In genomic region chrII:1338196-1338595, ce11 we compare ENCODE assay signal across 8 worm cellular contexts.
A peak's percentile ranks its signal among the peaks of the same experiment; 100 is the strongest.
TF ChIP-seq lines count a peak whose summit lies in the region.

No protein-coding gene starts in this region.

TF ChIP-seq in whole organism, L1 larva, 84 proteins besides CTCF, POLR2A, EP300 and RAD21:
- no peak for TF ChIP-seq pag-3 (tag; optimal IDR thresholded peaks at IDR 0.05; lab: Kevin White, UChicago; ENCODE audit: borderline replicate concordance, insufficient read depth)
- no peak for TF ChIP-seq nhr-28 (tag; optimal IDR thresholded peaks at IDR 0.05; lab: Kevin White, UChicago)
- TF ChIP-seq fkh-4 (tag; optimal IDR thresholded peaks at IDR 0.05; lab: Kevin White, UChicago; ENCODE audit: borderline replicate concordance): no peak
- peak; percentile 18 for TF ChIP-seq lin-14 (GFP tag; optimal IDR thresholded peaks at IDR 0.05; lab: Kevin White, UChicago)
- no peak for TF ChIP-seq sox-4 (tag; optimal IDR thresholded peaks at IDR 0.05; lab: Kevin White, UChicago)
- TF ChIP-seq swsn-7 (tag; optimal IDR thresholded peaks at IDR 0.05; lab: Kevin White, UChicago): no peak

TF ChIP-seq in whole organism, L2 larva, 48 proteins besides CTCF, POLR2A, EP300 and RAD21:
- TF ChIP-seq zag-1 (tag; optimal IDR thresholded peaks at IDR 0.05; lab: Kevin White, UChicago) (peak; percentile 43), nhr-10 (tag; optimal IDR thresholded peaks at IDR 0.05; lab: Kevin White, UChicago) (no peak)
TF ChIP-seq in whole organism, L2 larva: peak in this region for 1.

TF ChIP-seq in whole organism, L3 larva, 47 proteins besides CTCF, POLR2A, EP300 and RAD21:
- no peak for TF ChIP-seq lsy-12 (tag; optimal IDR thresholded peaks at IDR 0.05; lab: Kevin White, UChicago)
- peak; percentile 92 for TF ChIP-seq lin-39 (tag; optimal IDR thresholded peaks at IDR 0.05; lab: Kevin White, UChicago)
- no peak for TF ChIP-seq pha-4 (tag; optimal IDR thresholded peaks at IDR 0.05; lab: Kevin White, UChicago)
- no peak for TF ChIP-seq hmg-11 (tag; optimal IDR thresholded peaks at IDR 0.05; lab: Kevin White, UChicago)
- peak; percentile 46 for TF ChIP-seq egl-5 (tag; optimal IDR thresholded peaks at IDR 0.05; lab: Kevin White, UChicago)
- TF ChIP-seq nfya-1 (tag; optimal IDR thresholded peaks at IDR 0.05; lab: Kevin White, UChicago; ENCODE audit: insufficient read depth): peak; percentile 33

TF ChIP-seq in whole organism, L4 larva, 104 proteins besides CTCF, POLR2A, EP300 and RAD21:
- TF ChIP-seq ceh-20 (GFP tag; IDR thresholded peaks at IDR 0.05; lab: Robert Waterston, UW): no peak
- no peak for TF ChIP-seq egl-27 (tag; optimal IDR thresholded peaks at IDR 0.05; lab: Kevin White, UChicago)
- TF ChIP-seq tag-97 (GFP tag; IDR thresholded peaks at IDR 0.05; lab: Robert Waterston, UW): no peak
- peak; percentile 8 for TF ChIP-seq mes-2 (tag; optimal IDR thresholded peaks at IDR 0.05; lab: Kevin White, UChicago; ENCODE audit: poor library complexity, severe bottlenecking)
- TF ChIP-seq daf-8 (GFP tag; IDR thresholded peaks at IDR 0.05; lab: Robert Waterston, UW): no peak
- TF ChIP-seq nhr-77 (tag; optimal IDR thresholded peaks at IDR 0.05; lab: Kevin White, UChicago): no peak
- no peak for TF ChIP-seq skn-1 (tag; optimal IDR thresholded peaks at IDR 0.05; lab: Kevin White, UChicago)
- 0 out of 2 replicates have a peak, but pooled peaks have one; percentile 17 for TF ChIP-seq hmg-1.1 (GFP tag; IDR thresholded peaks at IDR 0.05; lab: Robert Waterston, UW)
- no peak for TF ChIP-seq F49E8.2 (tag; optimal IDR thresholded peaks at IDR 0.05; lab: Kevin White, UChicago; ENCODE audit: borderline replicate concordance)
- TF ChIP-seq F37D6.2 (tag; optimal IDR thresholded peaks at IDR 0.05; lab: Kevin White, UChicago): no peak
- no peak for TF ChIP-seq nhr-10 (tag; optimal IDR thresholded peaks at IDR 0.05; lab: Kevin White, UChicago)
TF ChIP-seq in whole organism, L4 larva: peak in this region for 2.

TF ChIP-seq in whole organism, late embryonic, 69 proteins besides CTCF, POLR2A, EP300 and RAD21:
- TF ChIP-seq C08G9.2 (tag; optimal IDR thresholded peaks at IDR 0.05; lab: Kevin White, UChicago) (no peak), odd-2 (tag; optimal IDR thresholded peaks at IDR 0.05; lab: Kevin White, UChicago) (no peak), ceh-14 (tag; optimal IDR thresholded peaks at IDR 0.05; lab: Kevin White, UChicago) (peak; percentile 38), zip-5 (tag; optimal IDR thresholded peaks at IDR 0.05; lab: Kevin White, UChicago) (no peak)

TF ChIP-seq in whole organism, midembryonic, 9 proteins besides CTCF, POLR2A, EP300 and RAD21:
- TF ChIP-seq med-1 (GFP tag; optimal IDR thresholded peaks at IDR 0.05; lab: Kevin White, UChicago; ENCODE audit: insufficient read depth) (no peak), flt-1 (GFP tag; IDR thresholded peaks at IDR 0.05; lab: Robert Waterston, UW) (no peak), ztf-23 (GFP tag; IDR thresholded peaks at IDR 0.05; lab: Robert Waterston, UW) (0 out of 2 replicates have a peak, but pooled peaks have one; percentile 10), tab-1 (GFP tag; IDR thresholded peaks at IDR 0.05; lab: Robert Waterston, UW) (0 out of 2 replicates have a peak, but pooled peaks have one; percentile 57)
TF ChIP-seq in whole organism, midembryonic: peak in this region for 2.

TF ChIP-seq in whole organism, mixed stage, embryonic, 35 proteins besides CTCF, POLR2A, EP300 and RAD21:
- TF ChIP-seq ces-1 (GFP tag; optimal IDR thresholded peaks at IDR 0.05; lab: Kevin White, UChicago) (peak; percentile 44), unc-120 (tag; optimal IDR thresholded peaks at IDR 0.05; lab: Kevin White, UChicago; ENCODE audit: poor library complexity, severe bottlenecking) (no peak), hlh-1 (tag; optimal IDR thresholded peaks at IDR 0.05; lab: Kevin White, UChicago) (peak; percentile 6), blmp-1 (tag; optimal IDR thresholded peaks at IDR 0.05; lab: Kevin White, UChicago) (no peak)

TF ChIP-seq in whole organism, young adult, 124 proteins besides CTCF, POLR2A, EP300 and RAD21:
- TF ChIP-seq ets-4 (GFP tag; optimal IDR thresholded peaks at IDR 0.05; lab: Kevin White, UChicago) (no peak), rec-8 (tag; optimal IDR thresholded peaks at IDR 0.05; lab: Kevin White, UChicago) (no peak), hsf-1 (GFP tag; IDR thresholded peaks at IDR 0.05; lab: Robert Waterston, UW) (no peak), nfyb-1 (GFP tag; IDR thresholded peaks at IDR 0.05; lab: Robert Waterston, UW) (0 out of 2 replicates have a peak, but pooled peaks have one; percentile 30), pbrm-1 (GFP tag; IDR thresholded peaks at IDR 0.05; lab: Robert Waterston, UW) (no peak)
